Worm (Caenorhabditis elegans) whole organism, early embryonic: Measurements from ENCODE around the gene ZK669.5.

ENCODE experiments used
- B0310.2 ChIP-seq: sonication (generic microtip); optimal IDR thresholded peaks from 2 replicates; lab custom pipeline; 2016; ENCODE audit warnings: mild to moderate bottlenecking, missing genetic modification characterization, missing compliant biosample characterization
- F13C5.2 ChIP-seq: sonication (generic microtip); optimal IDR thresholded peaks from 2 replicates; lab custom pipeline; 2017; ENCODE audit warnings: mild to moderate bottlenecking, missing genetic modification characterization, inconsistent platforms, missing compliant biosample characterization
- aly-1 ChIP-seq: sonication (generic microtip); optimal IDR thresholded peaks from 2 replicates; lab custom pipeline; 2016; ENCODE audit warnings: missing genetic modification characterization, missing compliant biosample characterization
- ama-1 ChIP-seq: fragments of 150-350 bp; optimal IDR thresholded peaks from 2 replicates; lab custom pipeline; 2014
- ceh-13 ChIP-seq: fragments of 200-800 bp; sonication (Bioruptor generic); optimal IDR thresholded peaks from 2 replicates; lab custom pipeline; 2018; ENCODE audit warnings: mild to moderate bottlenecking, missing genetic modification characterization, missing compliant biosample characterization
- ceh-36 ChIP-seq: sonication (generic microtip); optimal IDR thresholded peaks from 2 replicates; lab custom pipeline; 2016; ENCODE audit warnings: missing genetic modification characterization, inconsistent platforms, missing compliant biosample characterization
- ets-7 ChIP-seq: sonication (generic microtip); optimal IDR thresholded peaks from 2 replicates; lab custom pipeline; 2016; ENCODE audit warnings: missing genotype, missing genetic modification characterization, missing compliant biosample characterization
- flt-1 ChIP-seq: fragments of 200-800 bp; sonication (Bioruptor generic); IDR thresholded peaks from 2 replicates; pipeline ENCODE4 v1.3.6; 2022; ENCODE audit warnings: missing genetic modification characterization, missing compliant biosample characterization
- hmbx-1 ChIP-seq: sonication (generic microtip); optimal IDR thresholded peaks from 2 replicates; lab custom pipeline; 2016; ENCODE audit warnings: mild to moderate bottlenecking, missing genetic modification characterization, missing compliant biosample characterization
- hmg-4 ChIP-seq: fragments of 200-800 bp; sonication (Bioruptor generic); optimal IDR thresholded peaks from 2 replicates; lab custom pipeline; 2018; ENCODE audit warnings: mild to moderate bottlenecking, missing genetic modification characterization, missing compliant biosample characterization
- hnd-1 ChIP-seq: sonication (generic microtip); optimal IDR thresholded peaks from 2 replicates; lab custom pipeline; 2016; ENCODE audit warnings: missing genetic modification characterization, missing compliant biosample characterization
- pes-1 ChIP-seq: fragments of 200-800 bp; sonication (Bioruptor generic); IDR thresholded peaks from 2 replicates; pipeline ENCODE4 v1.3.6; 2022; ENCODE audit warnings: missing genetic modification reagents, missing genetic modification characterization, missing compliant biosample characterization
- scrt-1 ChIP-seq: fragments of 200-800 bp; sonication (Bioruptor generic); IDR thresholded peaks from 2 replicates; pipeline ENCODE4 v1.3.6; 2022; ENCODE audit warnings: missing genetic modification characterization, missing compliant biosample characterization
- sea-1 ChIP-seq: fragments of 200-800 bp; sonication (Bioruptor generic); conservative IDR thresholded peaks from 2 replicates; pipeline ENCODE4 v1.3.6; 2022; ENCODE audit warnings: missing genetic modification characterization, missing compliant biosample characterization
- tbx-11 ChIP-seq: fragments of 200-800 bp; sonication (Bioruptor generic); IDR thresholded peaks from 2 replicates; pipeline ENCODE4 v1.3.6; 2022; ENCODE audit warnings: missing genetic modification characterization, missing compliant biosample characterization
- tbx-37 ChIP-seq: fragments of 200-800 bp; sonication (Bioruptor generic); conservative IDR thresholded peaks from 2 replicates; pipeline ENCODE4 v1.3.6; 2022; ENCODE audit warnings: missing genetic modification reagents, missing genetic modification characterization, missing compliant biosample characterization
- tra-4 ChIP-seq: sonication (generic microtip); optimal IDR thresholded peaks from 2 replicates; lab custom pipeline; 2017; ENCODE audit warnings: missing genetic modification characterization, missing compliant biosample characterization

ZK669.5 gene

DNA sequence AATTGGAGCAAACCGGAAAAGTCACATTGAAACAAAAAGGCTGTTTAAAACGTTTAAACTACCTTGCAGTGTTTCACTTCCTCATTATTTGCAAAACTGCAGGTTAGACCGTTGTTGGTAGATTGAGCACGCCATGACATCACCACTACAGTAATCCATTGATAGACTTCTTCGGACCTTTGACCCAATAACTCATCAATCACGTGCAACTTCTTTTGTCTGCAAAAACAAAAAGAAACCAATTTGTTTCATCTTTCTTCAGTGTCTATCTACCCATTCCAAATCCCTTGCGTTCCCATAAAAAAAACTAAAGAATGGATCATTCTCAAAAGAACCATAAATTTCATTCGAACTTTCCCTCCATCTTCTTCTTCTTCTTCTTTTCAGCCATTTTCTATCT lies 34.4 kb upstream of the ZK669.5 start:
- no peak for TF ChIP-seq ceh-13 (GFP tag; lab: Kevin White, UChicago)
- no peak for TF ChIP-seq aly-1 (tag; lab: Kevin White, UChicago)
- no peak for TF ChIP-seq F13C5.2 (tag; lab: Kevin White, UChicago)
- no peak for TF ChIP-seq scrt-1 (GFP tag; lab: Robert Waterston, UW)
- TF ChIP-seq tbx-37 (GFP tag; lab: Robert Waterston, UW) = no peak
- no peak for TF ChIP-seq hmg-4 (GFP tag; lab: Kevin White, UChicago)
- TF ChIP-seq ets-7 (tag; lab: Kevin White, UChicago) = no peak
- TF ChIP-seq B0310.2 (tag; lab: Kevin White, UChicago) = no peak
- TF ChIP-seq hnd-1 (tag; lab: Kevin White, UChicago) = no peak
- TF ChIP-seq hmbx-1 = no peak
- TF ChIP-seq pes-1 (GFP tag; lab: Robert Waterston, UW) = no peak
- TF ChIP-seq flt-1 (GFP tag; lab: Robert Waterston, UW) = no peak
- no peak for TF ChIP-seq ama-1 (lab: Kevin White, UChicago)
- no peak for TF ChIP-seq sea-1 (GFP tag; lab: Robert Waterston, UW)
- no peak for TF ChIP-seq ceh-36
- no peak for TF ChIP-seq tra-4 (tag; lab: Kevin White, UChicago)
- TF ChIP-seq tbx-11 (GFP tag; lab: Robert Waterston, UW) = no peak

DNA sequence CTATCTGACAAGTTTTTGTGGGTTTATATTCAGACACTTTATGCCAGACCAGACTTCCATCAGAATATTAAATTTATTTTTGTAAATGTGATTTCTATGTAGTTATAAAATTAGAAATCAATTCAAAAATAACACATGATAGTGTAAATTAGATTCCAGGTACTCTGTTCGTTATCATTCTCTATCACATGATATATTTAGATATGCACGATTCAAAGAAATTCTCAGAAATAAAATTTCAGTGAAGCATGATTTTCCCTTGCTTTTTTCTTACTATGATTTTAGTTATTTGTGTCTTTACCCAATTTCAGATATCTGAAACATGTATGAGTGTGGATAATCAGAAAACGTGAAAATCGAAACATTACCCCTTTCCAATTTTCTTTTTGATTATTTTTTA lies 30.8 kb upstream of the ZK669.5 start:
- TF ChIP-seq aly-1 (tag; lab: Kevin White, UChicago) = no peak
- TF ChIP-seq tbx-37 (GFP tag; lab: Robert Waterston, UW) = no peak
- no peak for TF ChIP-seq tbx-11 (GFP tag; lab: Robert Waterston, UW)
- TF ChIP-seq B0310.2 (tag; lab: Kevin White, UChicago) = no peak
- TF ChIP-seq scrt-1 (GFP tag; lab: Robert Waterston, UW) = no peak
- TF ChIP-seq flt-1 (GFP tag; lab: Robert Waterston, UW) = no peak
- no peak for TF ChIP-seq hmbx-1
- no peak for TF ChIP-seq ama-1 (lab: Kevin White, UChicago)
- no peak for TF ChIP-seq sea-1 (GFP tag; lab: Robert Waterston, UW)
- no peak for TF ChIP-seq hnd-1 (tag; lab: Kevin White, UChicago)
- TF ChIP-seq ceh-13 (GFP tag; lab: Kevin White, UChicago) = no peak

DNA sequence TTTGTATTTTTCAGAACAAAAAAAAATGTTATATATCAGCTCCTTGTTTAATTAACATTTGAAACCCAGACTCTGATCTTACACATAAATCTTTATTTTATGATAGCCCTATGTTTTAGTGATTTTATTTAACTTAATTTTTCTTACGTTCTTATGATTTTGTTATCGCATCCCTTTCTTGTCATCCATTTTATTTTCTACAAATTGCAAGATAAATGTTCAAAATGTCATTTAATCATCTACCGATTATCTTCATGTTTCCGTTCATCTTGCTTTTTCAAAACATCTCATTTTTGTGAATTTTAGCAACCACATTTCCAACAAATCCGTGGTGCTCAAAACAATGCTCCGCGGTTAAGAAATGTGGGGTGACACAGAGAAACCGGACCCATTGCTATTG lies 29.6 kb upstream of the ZK669.5 start, which contains the start of gene DH11.5:
DH11.5 (plus strand) TSS at position 301 of the 400 bp plus-strand sequence.
- TF ChIP-seq F13C5.2 (tag; lab: Kevin White, UChicago) = no peak
- TF ChIP-seq ceh-13 (GFP tag; lab: Kevin White, UChicago) = no peak
- TF ChIP-seq ets-7 (tag; lab: Kevin White, UChicago) = no peak
- TF ChIP-seq B0310.2 (tag; lab: Kevin White, UChicago) = no peak
- TF ChIP-seq pes-1 (GFP tag; lab: Robert Waterston, UW) = no peak
- TF ChIP-seq flt-1 (GFP tag; lab: Robert Waterston, UW) = no peak
- no peak for TF ChIP-seq tbx-37 (GFP tag; lab: Robert Waterston, UW)
- no peak for TF ChIP-seq hmbx-1
- no peak for TF ChIP-seq hnd-1 (tag; lab: Kevin White, UChicago)
- no peak for TF ChIP-seq ama-1 (lab: Kevin White, UChicago)
- TF ChIP-seq aly-1 (tag; lab: Kevin White, UChicago) = no peak
- TF ChIP-seq tbx-11 (GFP tag; lab: Robert Waterston, UW) = no peak
- TF ChIP-seq sea-1 (GFP tag; lab: Robert Waterston, UW) = no peak
- TF ChIP-seq tra-4 (tag; lab: Kevin White, UChicago) = no peak
- no peak for TF ChIP-seq scrt-1 (GFP tag; lab: Robert Waterston, UW)

ce11 chrII:7974189-7974823 lies 27.6 kb upstream of the ZK669.5 start:
- TF ChIP-seq tra-4 (tag; lab: Kevin White, UChicago) (no peak), ceh-36 (no peak), tbx-37 (GFP tag; lab: Robert Waterston, UW) (no peak), B0310.2 (tag; lab: Kevin White, UChicago) (no peak), aly-1 (tag; lab: Kevin White, UChicago) (no peak), hmbx-1 (no peak), sea-1 (GFP tag; lab: Robert Waterston, UW) (no peak), ama-1 (lab: Kevin White, UChicago) (no peak), ets-7 (tag; lab: Kevin White, UChicago) (no peak), hmg-4 (GFP tag; lab: Kevin White, UChicago) (no peak), ceh-13 (GFP tag; lab: Kevin White, UChicago) (no peak), F13C5.2 (tag; lab: Kevin White, UChicago) (no peak), hnd-1 (tag; lab: Kevin White, UChicago) (no peak), scrt-1 (GFP tag; lab: Robert Waterston, UW) (no peak), pes-1 (GFP tag; lab: Robert Waterston, UW) (no peak), flt-1 (GFP tag; lab: Robert Waterston, UW) (no peak), tbx-11 (GFP tag; lab: Robert Waterston, UW) (no peak)

DNA sequence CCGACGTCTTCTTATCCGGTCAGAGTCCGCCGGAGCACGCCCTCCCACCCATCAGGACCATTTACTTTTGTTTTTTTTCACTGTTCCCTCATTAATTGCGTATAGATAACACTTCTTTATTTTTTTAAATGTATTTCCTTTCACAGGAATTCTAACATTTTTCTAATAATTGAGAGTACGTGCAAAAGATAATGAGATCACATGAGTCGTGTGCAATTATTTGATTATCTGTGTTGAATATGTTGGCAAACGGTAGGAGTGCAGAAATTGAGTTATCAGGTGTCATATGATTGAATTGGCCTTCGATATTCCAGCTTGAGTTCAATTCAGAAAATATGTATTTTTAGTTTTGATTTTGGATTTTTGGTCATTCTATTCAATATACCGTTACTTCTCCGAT lies 21.7 kb upstream of the ZK669.5 start:
- TF ChIP-seq scrt-1 (GFP tag; lab: Robert Waterston, UW) (no peak), ama-1 (lab: Kevin White, UChicago) (no peak)

DNA sequence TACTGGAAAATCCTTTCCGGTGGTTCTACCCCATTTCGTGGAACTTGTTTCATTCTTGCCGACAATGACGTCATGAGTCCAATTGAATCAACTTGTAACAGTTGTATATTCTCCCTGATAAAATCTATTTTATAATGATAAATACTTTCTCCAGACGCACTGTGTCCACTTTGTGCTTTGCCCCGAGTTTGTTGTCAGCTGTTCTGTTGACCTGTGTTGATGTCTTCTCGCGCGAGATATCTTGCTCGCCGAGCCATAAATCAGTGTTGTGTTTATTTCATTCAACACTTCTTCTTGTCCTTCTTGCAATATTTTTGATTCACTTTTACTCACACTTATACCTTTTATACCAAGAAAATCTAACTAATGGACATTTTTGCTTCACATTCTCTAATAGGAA lies 15.5 kb upstream of the ZK669.5 start:
- no peak for TF ChIP-seq sea-1 (GFP tag; lab: Robert Waterston, UW)
- no peak for TF ChIP-seq scrt-1 (GFP tag; lab: Robert Waterston, UW)
- no peak for TF ChIP-seq F13C5.2 (tag; lab: Kevin White, UChicago)
- no peak for TF ChIP-seq hmg-4 (GFP tag; lab: Kevin White, UChicago)
- TF ChIP-seq hnd-1 (tag; lab: Kevin White, UChicago) = no peak
- TF ChIP-seq tbx-11 (GFP tag; lab: Robert Waterston, UW) = no peak
- no peak for TF ChIP-seq ceh-13 (GFP tag; lab: Kevin White, UChicago)
- no peak for TF ChIP-seq ama-1 (lab: Kevin White, UChicago)
- no peak for TF ChIP-seq ets-7 (tag; lab: Kevin White, UChicago)
- no peak for TF ChIP-seq hmbx-1
- TF ChIP-seq flt-1 (GFP tag; lab: Robert Waterston, UW) = no peak
- TF ChIP-seq tbx-37 (GFP tag; lab: Robert Waterston, UW) = no peak
- TF ChIP-seq pes-1 (GFP tag; lab: Robert Waterston, UW) = no peak
